Fruit fly (Drosophila melanogaster) whole organism, embryonic: ENCODE measurements around the gene CG43294.
A peak's percentile ranks its signal among the peaks of the same experiment; 100 is the strongest.

Source experiments
- Atf6 ChIP-seq: fragments of 200-800 bp; sonication (Bioruptor generic); IDR thresholded peaks from 2 replicates; pipeline ENCODE4 v1.3.6; 2022; ENCODE audit warnings: missing biosample characterization, missing genetic modification characterization
- B-H2 ChIP-seq: fragments of 200-800 bp; sonication (Bioruptor generic); optimal IDR thresholded peaks from 2 replicates; lab custom pipeline; 2018; ENCODE audit warnings: missing biosample characterization, mild to moderate bottlenecking, missing genetic modification characterization
- CG11093 ChIP-seq: fragments of 200-800 bp; sonication (Bioruptor generic); IDR thresholded peaks from 3 replicates; pipeline ENCODE4 v1.3.6; 2022; ENCODE audit warnings: missing biosample characterization, missing genetic modification characterization
- CG11723 ChIP-seq: fragments of 200-800 bp; sonication (Bioruptor generic); optimal IDR thresholded peaks from 2 replicates; lab custom pipeline; 2017; ENCODE audit warnings: missing biosample characterization, mild to moderate bottlenecking, missing genetic modification characterization
- CG15011 ChIP-seq: fragments of 200-800 bp; sonication (Bioruptor generic); optimal IDR thresholded peaks from 3 replicates; lab custom pipeline; 2018; ENCODE audit warnings: missing biosample characterization, mild to moderate bottlenecking, missing genetic modification characterization
- CG15073 ChIP-seq: fragments of 200-800 bp; sonication (Bioruptor generic); optimal IDR thresholded peaks from 2 replicates; lab custom pipeline; 2016; ENCODE audit warnings: missing biosample characterization, missing genetic modification characterization
- CG1529 ChIP-seq: fragments of 200-800 bp; sonication (Bioruptor generic); optimal IDR thresholded peaks from 3 replicates; lab custom pipeline; 2018; ENCODE audit warnings: missing biosample characterization, missing genetic modification characterization
- CG17385 ChIP-seq: fragments of 200-800 bp; sonication (Bioruptor generic); optimal IDR thresholded peaks from 3 replicates; lab custom pipeline; 2018; ENCODE audit warnings: missing biosample characterization, mild to moderate bottlenecking, missing genetic modification characterization
- CG17612 ChIP-seq: fragments of 200-800 bp; sonication (Bioruptor generic); IDR thresholded peaks from 2 replicates; pipeline ENCODE4 v1.3.6; 2022; ENCODE audit warnings: missing biosample characterization, missing genetic modification characterization
- CG17829 ChIP-seq: fragments of 200-800 bp; optimal IDR thresholded peaks from 2 replicates; lab custom pipeline; 2019; ENCODE audit warnings: missing biosample characterization, mild to moderate bottlenecking, missing genetic modification characterization, moderate library complexity
- CG2120 ChIP-seq: fragments of 200-800 bp; sonication (Bioruptor generic); optimal IDR thresholded peaks from 3 replicates; lab custom pipeline; 2016; ENCODE audit warnings: missing biosample characterization, missing genetic modification characterization
- CG34224 ChIP-seq: fragments of 200-800 bp; sonication (Bioruptor generic); IDR thresholded peaks from 3 replicates; pipeline ENCODE4 v1.3.6; 2022; ENCODE audit warnings: missing biosample characterization, missing genetic modification characterization; ENCODE audit not compliant: partially characterized antibody
- CG4360 ChIP-seq: fragments of 200-800 bp; sonication (Bioruptor generic); IDR thresholded peaks from 2 replicates; pipeline ENCODE4 v1.3.6; 2022; ENCODE audit warnings: missing biosample characterization, missing genetic modification characterization
- CG6791 ChIP-seq: fragments of 200-800 bp; sonication (Bioruptor generic); IDR thresholded peaks from 3 replicates; pipeline ENCODE4 v1.3.6; 2022; ENCODE audit warnings: missing biosample characterization, missing genetic modification characterization; ENCODE audit not compliant: partially characterized antibody
- CG8359 ChIP-seq: fragments of 200-800 bp; sonication (Bioruptor generic); optimal IDR thresholded peaks from 2 replicates; lab custom pipeline; 2017; ENCODE audit warnings: missing biosample characterization, mild to moderate bottlenecking, missing genetic modification characterization, borderline replicate concordance
- Dll ChIP-seq: fragments of 200-800 bp; sonication (Bioruptor generic); IDR thresholded peaks from 4 replicates; pipeline ENCODE4 v1.3.6; 2022; ENCODE audit warnings: missing biosample characterization, missing genetic modification characterization; ENCODE audit not compliant: partially characterized antibody
- Fer3 ChIP-seq: fragments of 200-800 bp; sonication (Bioruptor generic); optimal IDR thresholded peaks from 2 replicates; lab custom pipeline; 2018; ENCODE audit warnings: missing biosample characterization, mild to moderate bottlenecking, missing genetic modification characterization, moderate library complexity
- HHEX ChIP-seq: fragments of 200-800 bp; sonication (Bioruptor generic); optimal IDR thresholded peaks from 3 replicates; lab custom pipeline; 2017; ENCODE audit warnings: missing biosample characterization, mild to moderate bottlenecking, missing genetic modification characterization, missing genetic modification reagents
- Hey ChIP-seq: fragments of 200-800 bp; sonication (Bioruptor generic); optimal IDR thresholded peaks from 3 replicates; lab custom pipeline; 2018; ENCODE audit warnings: missing biosample characterization, mild to moderate bottlenecking, missing genetic modification characterization
- Hr51 ChIP-seq, 2 experiments: fragments of 200-800 bp; sonication (Bioruptor generic); optimal IDR thresholded peaks; 2 replicates in 1 of 2; 3 replicates in 1 of 2; lab custom pipeline; 2016 to 2018; ENCODE audit warnings: missing biosample characterization in 2 of 2, missing genetic modification characterization in 2 of 2, mild to moderate bottlenecking in 1 of 2, moderate library complexity in 1 of 2
- Mes4 ChIP-seq: fragments of 200-800 bp; sonication (Bioruptor generic); optimal IDR thresholded peaks from 2 replicates; lab custom pipeline; 2016; ENCODE audit warnings: missing biosample characterization, missing genetic modification characterization
- NK7.1 ChIP-seq: fragments of 200-800 bp; sonication (Bioruptor generic); optimal IDR thresholded peaks from 3 replicates; lab custom pipeline; 2016; ENCODE audit warnings: missing biosample characterization, missing genetic modification characterization
- Neu2 ChIP-seq: fragments of 200-800 bp; sonication (Bioruptor generic); optimal IDR thresholded peaks from 3 replicates; lab custom pipeline; 2016; ENCODE audit warnings: missing biosample characterization, missing genetic modification characterization, borderline replicate concordance
- Optix ChIP-seq: fragments of 200-800 bp; sonication (Bioruptor generic); IDR thresholded peaks from 3 replicates; pipeline ENCODE4 v1.3.6; 2022; ENCODE audit warnings: missing biosample characterization, missing genetic modification characterization
- az2 ChIP-seq: fragments of 200-800 bp; sonication (Bioruptor generic); optimal IDR thresholded peaks from 3 replicates; lab custom pipeline; 2016; ENCODE audit warnings: missing biosample characterization, missing genetic modification characterization
- ci ChIP-seq: fragments of 200-800 bp; sonication (Bioruptor generic); IDR thresholded peaks from 3 replicates; pipeline ENCODE4 v1.3.6; 2022; ENCODE audit warnings: missing biosample characterization, missing genetic modification characterization
- crol ChIP-seq: fragments of 200-800 bp; sonication (Bioruptor generic); IDR thresholded peaks from 2 replicates; pipeline ENCODE4 v1.3.6; 2022; ENCODE audit warnings: missing biosample characterization, missing genetic modification characterization
- cwo ChIP-seq: fragments of 200-800 bp; sonication (Bioruptor generic); optimal IDR thresholded peaks from 3 replicates; lab custom pipeline; 2017; ENCODE audit warnings: missing biosample characterization, missing genetic modification characterization, mild to moderate bottlenecking, moderate library complexity, missing genetic modification reagents
- disco-r ChIP-seq: fragments of 200-800 bp; sonication (Bioruptor generic); optimal IDR thresholded peaks from 2 replicates; lab custom pipeline; 2016; ENCODE audit warnings: missing biosample characterization, missing genetic modification characterization
- ems ChIP-seq: fragments of 200-800 bp; sonication (Bioruptor generic); optimal IDR thresholded peaks from 3 replicates; lab custom pipeline; 2016; ENCODE audit warnings: missing biosample characterization, missing genetic modification characterization
- fd96Cb ChIP-seq: fragments of 200-800 bp; sonication (Bioruptor generic); optimal IDR thresholded peaks from 2 replicates; lab custom pipeline; 2018; ENCODE audit warnings: missing biosample characterization, mild to moderate bottlenecking, missing genetic modification characterization, moderate library complexity
- gt ChIP-seq: fragments of 200-800 bp; sonication (Bioruptor generic); IDR thresholded peaks from 2 replicates; pipeline ENCODE4 v1.3.6; 2022; ENCODE audit warnings: missing biosample characterization, missing genetic modification characterization
- insv ChIP-seq, 2 experiments: fragments of 200-800 bp; sonication (Bioruptor generic); optimal IDR thresholded peaks; 3 replicates each; lab custom pipeline; 2016 to 2018; ENCODE audit warnings: missing biosample characterization in 2 of 2, missing genetic modification characterization in 2 of 2
- mld ChIP-seq: fragments of 200-800 bp; sonication (Bioruptor generic); IDR thresholded peaks from 3 replicates; pipeline ENCODE4 v1.3.6; 2022; ENCODE audit warnings: missing biosample characterization, missing genetic modification characterization; ENCODE audit not compliant: partially characterized antibody
- nmo ChIP-seq: fragments of 200-800 bp; sonication (Bioruptor generic); optimal IDR thresholded peaks from 2 replicates; lab custom pipeline; 2018; ENCODE audit warnings: missing biosample characterization, mild to moderate bottlenecking, missing genetic modification characterization, moderate library complexity
- pho ChIP-seq: fragments of 200-800 bp; sonication (Bioruptor generic); optimal IDR thresholded peaks from 2 replicates; lab custom pipeline; 2016; ENCODE audit warnings: missing biosample characterization, missing genetic modification characterization
- row ChIP-seq: fragments of 200-800 bp; sonication (Bioruptor generic); IDR thresholded peaks from 3 replicates; pipeline ENCODE4 v1.3.6; 2022; ENCODE audit warnings: missing biosample characterization, missing genetic modification characterization
- sd ChIP-seq: fragments of 200-800 bp; sonication (Bioruptor generic); optimal IDR thresholded peaks from 3 replicates; lab custom pipeline; 2018; ENCODE audit warnings: missing biosample characterization, mild to moderate bottlenecking, missing genetic modification characterization, moderate library complexity
- shn ChIP-seq: fragments of 200-800 bp; sonication (Bioruptor generic); optimal IDR thresholded peaks from 3 replicates; lab custom pipeline; 2016; ENCODE audit warnings: missing biosample characterization, missing genetic modification characterization
- sima ChIP-seq: fragments of 200-800 bp; sonication (Bioruptor generic); optimal IDR thresholded peaks from 2 replicates; lab custom pipeline; 2016; ENCODE audit warnings: missing biosample characterization, missing genetic modification characterization
- sisA ChIP-seq: fragments of 200-800 bp; sonication (Bioruptor generic); IDR thresholded peaks from 2 replicates; pipeline ENCODE4 v1.3.6; 2022; ENCODE audit warnings: missing biosample characterization, missing genetic modification characterization
- tio ChIP-seq: fragments of 200-800 bp; sonication (Bioruptor generic); optimal IDR thresholded peaks from 2 replicates; lab custom pipeline; 2017; ENCODE audit warnings: missing biosample characterization, missing genetic modification characterization, inconsistent platforms
- toy ChIP-seq: fragments of 200-800 bp; sonication (Bioruptor generic); IDR thresholded peaks from 2 replicates; pipeline ENCODE4 v1.3.6; 2022; ENCODE audit warnings: missing biosample characterization, missing genetic modification characterization
- zfh2 ChIP-seq: fragments of 200-800 bp; sonication (Bioruptor generic); optimal IDR thresholded peaks from 2 replicates; lab custom pipeline; 2016; ENCODE audit warnings: missing biosample characterization, missing genetic modification characterization

CG43294 gene

dm6 chr3L:12002321-12003248 lies 44.5 kb downstream of the CG43294 start, which contains the start of the genes Pop2 and CG6928 (continued):
- TF ChIP-seq CG1529 = no peak
- peak; percentile 34 for TF ChIP-seq NK7.1 (GFP tag; lab: Kevin White, UChicago)
- TF ChIP-seq pho (GFP tag; lab: Kevin White, UChicago) = peak; percentile 88
- TF ChIP-seq CG11093 = peak; percentile 48; the same call in 2 of the 3 replicates
- no peak for TF ChIP-seq HHEX
- TF ChIP-seq toy = no peak
- peak; percentile 55 for TF ChIP-seq B-H2
- TF ChIP-seq az2 (GFP tag; lab: Kevin White, UChicago) = peak; percentile 64
- peak; percentile 22 for TF ChIP-seq Fer3 (tag; lab: Kevin White, UChicago)
- peak; percentile 84 for TF ChIP-seq nmo (GFP tag; lab: Kevin White, UChicago)
- peak; percentile 77 for TF ChIP-seq row
- TF ChIP-seq ems = peak; percentile 79
- no peak for TF ChIP-seq CG15073 (GFP tag; lab: Kevin White, UChicago)
- TF ChIP-seq sima (GFP tag; lab: Kevin White, UChicago) = peak; percentile 24
- TF ChIP-seq Hr51 (GFP tag; optimal IDR thresholded peaks at IDR 0.05; lab: Kevin White, UChicago) = peak in 1 of 2 experiments; percentile 88
- no peak for TF ChIP-seq Hey (tag; lab: Kevin White, UChicago)
- TF ChIP-seq mld (GFP tag; lab: Robert Waterston, UW) = peak; percentile 16; the same call in 1 of the 3 replicates
- peak; percentile 31 for TF ChIP-seq CG15011 (GFP tag; lab: Kevin White, UChicago)
- TF ChIP-seq disco-r (GFP tag; lab: Kevin White, UChicago) = peak; percentile 72
- TF ChIP-seq sisA = peak; percentile 74
- peak; percentile 52 for TF ChIP-seq fd96Cb
- no peak for TF ChIP-seq gt (GFP tag; lab: Robert Waterston, UW)
- peak; percentile 87 for TF ChIP-seq zfh2 (GFP tag; lab: Kevin White, UChicago)
- TF ChIP-seq CG4360 (GFP tag; lab: Robert Waterston, UW) = no peak
- peak; percentile 84 for TF ChIP-seq CG34224
- peak; percentile 96 for TF ChIP-seq crol (GFP tag; lab: Robert Waterston, UW)
- TF ChIP-seq CG17385 = peak; percentile 31
- peak; percentile 62 for TF ChIP-seq Neu2 (GFP tag; lab: Kevin White, UChicago)
- peak; percentile 58 for TF ChIP-seq CG17829 (tag; lab: Kevin White, UChicago)
- no peak for TF ChIP-seq CG17612
- TF ChIP-seq ci (GFP tag; lab: Robert Waterston, UW) = peak; percentile 83
- peak; percentile 73 for TF ChIP-seq Atf6
- TF ChIP-seq tio = peak; percentile 59
- TF ChIP-seq CG6791 (GFP tag; lab: Robert Waterston, UW) = peak; percentile 71
- TF ChIP-seq Optix = peak; percentile 66
- peak; percentile 84 for TF ChIP-seq shn (GFP tag; lab: Kevin White, UChicago)

dm6 chr3L:12003457-12003856 lies 45.4 kb downstream of the CG43294 start:
- peak; percentile 35 for TF ChIP-seq sd (tag; lab: Kevin White, UChicago)
- TF ChIP-seq Mes4 (GFP tag; lab: Kevin White, UChicago) = no peak
- no peak for TF ChIP-seq CG2120 (GFP tag; lab: Kevin White, UChicago)
- TF ChIP-seq cwo = peak; percentile 56
- no peak for TF ChIP-seq Dll (GFP tag; lab: Robert Waterston, UW)
- TF ChIP-seq CG8359 (GFP tag; lab: Kevin White, UChicago) = no peak
- no peak for TF ChIP-seq CG11723 (GFP tag; lab: Kevin White, UChicago)
- no peak for TF ChIP-seq insv (GFP tag; optimal IDR thresholded peaks at IDR 0.05; lab: Kevin White, UChicago)
